Fruit fly (Drosophila melanogaster) whole organism, embryonic: ENCODE measurements around the gene Polr1D.

Experiments
- Asciz ChIP-seq: fragments of 200-800 bp; sonication (Bioruptor generic); optimal IDR thresholded peaks from 2 replicates; lab custom pipeline; 2017; ENCODE audit warnings: missing biosample characterization, mild to moderate bottlenecking, missing genetic modification characterization, missing genetic modification reagents
- BEAF-32 ChIP-seq: fragments of 200-800 bp; sonication (Bioruptor generic); optimal IDR thresholded peaks from 3 replicates; lab custom pipeline; 2017; ENCODE audit warnings: missing biosample characterization, missing genetic modification characterization, mild to moderate bottlenecking, moderate library complexity, missing genetic modification reagents
- Bgb ChIP-seq: fragments of 200-800 bp; sonication (Bioruptor generic); IDR thresholded peaks from 2 replicates; pipeline ENCODE4 v1.3.6; 2022; ENCODE audit warnings: missing biosample characterization, missing genetic modification characterization; ENCODE audit not compliant: partially characterized antibody
- Blimp-1 ChIP-seq: fragments of 200-800 bp; sonication (Bioruptor generic); optimal IDR thresholded peaks from 3 replicates; lab custom pipeline; 2018; ENCODE audit warnings: missing biosample characterization, missing genetic modification characterization, mild to moderate bottlenecking, moderate library complexity, missing genetic modification reagents
- CG13424 ChIP-seq: fragments of 200-800 bp; sonication (Bioruptor generic); optimal IDR thresholded peaks from 2 replicates; lab custom pipeline; 2019; ENCODE audit warnings: missing biosample characterization, mild to moderate bottlenecking, missing genetic modification characterization, moderate library complexity
- CG13894 ChIP-seq: fragments of 200-800 bp; sonication (Bioruptor generic); optimal IDR thresholded peaks from 3 replicates; lab custom pipeline; 2018; ENCODE audit warnings: missing biosample characterization, mild to moderate bottlenecking, missing genetic modification characterization, moderate library complexity
- CG14710 ChIP-seq: fragments of 200-800 bp; sonication (Bioruptor generic); optimal IDR thresholded peaks from 3 replicates; lab custom pipeline; 2019; ENCODE audit warnings: missing biosample characterization, mild to moderate bottlenecking, missing genetic modification characterization, moderate library complexity
- CG15073 ChIP-seq: fragments of 200-800 bp; sonication (Bioruptor generic); optimal IDR thresholded peaks from 2 replicates; lab custom pipeline; 2016; ENCODE audit warnings: missing biosample characterization, missing genetic modification characterization
- CG15514 ChIP-seq: fragments of 200-800 bp; sonication (Bioruptor generic); optimal IDR thresholded peaks from 3 replicates; lab custom pipeline; 2017; ENCODE audit warnings: missing biosample characterization, missing genetic modification characterization, mild to moderate bottlenecking, moderate library complexity, missing genetic modification reagents
- CG15601 ChIP-seq: fragments of 200-800 bp; sonication (Bioruptor generic); optimal IDR thresholded peaks from 3 replicates; lab custom pipeline; 2019; ENCODE audit warnings: missing biosample characterization, mild to moderate bottlenecking, missing genetic modification characterization, moderate library complexity
- CG17359 ChIP-seq: fragments of 200-800 bp; sonication (Bioruptor generic); optimal IDR thresholded peaks from 3 replicates; lab custom pipeline; 2018; ENCODE audit warnings: missing biosample characterization, mild to moderate bottlenecking, missing genetic modification characterization, moderate library complexity
- CG17385 ChIP-seq: fragments of 200-800 bp; sonication (Bioruptor generic); optimal IDR thresholded peaks from 3 replicates; lab custom pipeline; 2018; ENCODE audit warnings: missing biosample characterization, mild to moderate bottlenecking, missing genetic modification characterization
- CG18262 ChIP-seq: fragments of 200-800 bp; optimal IDR thresholded peaks from 3 replicates; lab custom pipeline; 2019; ENCODE audit warnings: missing biosample characterization, mild to moderate bottlenecking, missing genetic modification characterization, moderate library complexity
- CG18599 ChIP-seq: fragments of 200-800 bp; sonication (Bioruptor generic); optimal IDR thresholded peaks from 3 replicates; lab custom pipeline; 2017; ENCODE audit warnings: missing biosample characterization, missing genetic modification characterization, mild to moderate bottlenecking, moderate library complexity, missing genetic modification reagents
- CG2120 ChIP-seq: fragments of 200-800 bp; sonication (Bioruptor generic); optimal IDR thresholded peaks from 3 replicates; lab custom pipeline; 2016; ENCODE audit warnings: missing biosample characterization, missing genetic modification characterization
- CG2712 ChIP-seq: fragments of 200-800 bp; optimal IDR thresholded peaks from 3 replicates; lab custom pipeline; 2019; ENCODE audit warnings: missing biosample characterization, mild to moderate bottlenecking, missing genetic modification characterization, moderate library complexity
- CG31441 ChIP-seq: fragments of 200-800 bp; sonication (Bioruptor generic); IDR thresholded peaks from 2 replicates; pipeline ENCODE4 v1.3.6; 2022; ENCODE audit warnings: missing biosample characterization, missing genetic modification characterization
- CG34224 ChIP-seq: fragments of 200-800 bp; sonication (Bioruptor generic); IDR thresholded peaks from 3 replicates; pipeline ENCODE4 v1.3.6; 2022; ENCODE audit warnings: missing biosample characterization, missing genetic modification characterization; ENCODE audit not compliant: partially characterized antibody
- CG5953 ChIP-seq: fragments of 200-800 bp; sonication (Bioruptor generic); IDR thresholded peaks from 2 replicates; pipeline ENCODE4 v1.3.6; 2022; ENCODE audit warnings: missing biosample characterization, missing genetic modification characterization
- CG6854 ChIP-seq: fragments of 200-800 bp; sonication (Bioruptor generic); optimal IDR thresholded peaks from 3 replicates; lab custom pipeline; 2017; ENCODE audit warnings: missing biosample characterization, mild to moderate bottlenecking, missing genetic modification characterization
- CG7745 ChIP-seq: fragments of 200-800 bp; sonication (Bioruptor generic); optimal IDR thresholded peaks from 2 replicates; lab custom pipeline; 2018; ENCODE audit warnings: missing biosample characterization, mild to moderate bottlenecking, missing genetic modification characterization, moderate library complexity
- CG7839 ChIP-seq: fragments of 200-800 bp; sonication (Bioruptor generic); optimal IDR thresholded peaks from 3 replicates; lab custom pipeline; 2018; ENCODE audit warnings: missing biosample characterization, mild to moderate bottlenecking, missing genetic modification characterization, moderate library complexity
- Chrac-16 ChIP-seq: fragments of 200-800 bp; sonication (Bioruptor generic); optimal IDR thresholded peaks from 3 replicates; lab custom pipeline; 2016; ENCODE audit warnings: missing biosample characterization, missing genetic modification characterization
- CrebB ChIP-seq: fragments of 200-800 bp; sonication (Bioruptor generic); optimal IDR thresholded peaks from 3 replicates; lab custom pipeline; 2018; ENCODE audit warnings: missing biosample characterization, mild to moderate bottlenecking, missing genetic modification characterization
- Doc3 ChIP-seq: fragments of 200-800 bp; sonication (Bioruptor generic); IDR thresholded peaks from 3 replicates; pipeline ENCODE4 v1.3.6; 2022; ENCODE audit warnings: missing biosample characterization, missing genetic modification characterization; ENCODE audit not compliant: partially characterized antibody
- GATAe ChIP-seq: fragments of 200-800 bp; sonication (Bioruptor generic); conservative IDR thresholded peaks from 2 replicates; pipeline ENCODE4 v1.3.6; 2022; ENCODE audit warnings: missing biosample characterization, missing genetic modification characterization
- HmgD ChIP-seq: fragments of 200-800 bp; sonication (Bioruptor generic); optimal IDR thresholded peaks from 3 replicates; lab custom pipeline; 2016; ENCODE audit warnings: missing biosample characterization, missing genetic modification characterization
- HmgZ ChIP-seq: fragments of 200-800 bp; sonication (Bioruptor generic); optimal IDR thresholded peaks from 2 replicates; lab custom pipeline; 2018; ENCODE audit warnings: missing biosample characterization, mild to moderate bottlenecking, missing genetic modification characterization
- Lim3 ChIP-seq: fragments of 200-800 bp; sonication (Bioruptor generic); IDR thresholded peaks from 2 replicates; pipeline ENCODE4 v1.3.6; 2022; ENCODE audit warnings: missing biosample characterization, missing genetic modification characterization
- Oaz ChIP-seq: fragments of 200-800 bp; sonication (Bioruptor generic); IDR thresholded peaks from 2 replicates; pipeline ENCODE4 v1.3.6; 2022; ENCODE audit warnings: missing biosample characterization, missing genetic modification characterization
- Spps ChIP-seq: fragments of 200-800 bp; sonication (Bioruptor generic); optimal IDR thresholded peaks from 2 replicates; lab custom pipeline; 2018; ENCODE audit warnings: missing biosample characterization, mild to moderate bottlenecking, missing genetic modification characterization
- Sry-β ChIP-seq: fragments of 200-800 bp; sonication (Bioruptor generic); optimal IDR thresholded peaks from 2 replicates; lab custom pipeline; 2018; ENCODE audit warnings: missing biosample characterization, mild to moderate bottlenecking, missing genetic modification characterization, moderate library complexity
- Usf ChIP-seq: fragments of 200-800 bp; sonication (Bioruptor generic); optimal IDR thresholded peaks from 2 replicates; lab custom pipeline; 2017; ENCODE audit warnings: missing genotype, missing biosample characterization, missing genetic modification characterization
- caup ChIP-seq: fragments of 200-800 bp; sonication (Bioruptor generic); optimal IDR thresholded peaks from 3 replicates; lab custom pipeline; 2017; ENCODE audit warnings: missing biosample characterization, mild to moderate bottlenecking, missing genetic modification characterization, moderate library complexity; ENCODE audit not compliant: severe bottlenecking
- dmrt99B ChIP-seq: fragments of 200-800 bp; sonication (Bioruptor generic); optimal IDR thresholded peaks from 2 replicates; lab custom pipeline; 2018; ENCODE audit warnings: missing biosample characterization, mild to moderate bottlenecking, missing genetic modification characterization, moderate library complexity
- emc ChIP-seq: fragments of 200-800 bp; sonication (Bioruptor generic); optimal IDR thresholded peaks from 2 replicates; lab custom pipeline; 2016; ENCODE audit warnings: missing biosample characterization, missing genetic modification characterization
- fd3F ChIP-seq: fragments of 200-800 bp; sonication (Bioruptor generic); optimal IDR thresholded peaks from 2 replicates; lab custom pipeline; 2018; ENCODE audit warnings: missing biosample characterization, mild to moderate bottlenecking, missing genetic modification characterization, moderate library complexity
- grn ChIP-seq: fragments of 200-800 bp; sonication (Bioruptor generic); optimal IDR thresholded peaks from 3 replicates; lab custom pipeline; 2017; ENCODE audit warnings: missing biosample characterization, missing genetic modification characterization
- jing ChIP-seq: fragments of 200-800 bp; sonication (Bioruptor generic); optimal IDR thresholded peaks from 2 replicates; lab custom pipeline; 2018; ENCODE audit warnings: missing biosample characterization, mild to moderate bottlenecking, missing genetic modification characterization
- lab ChIP-seq: fragments of 200-800 bp; sonication (Bioruptor generic); optimal IDR thresholded peaks from 3 replicates; lab custom pipeline; 2017; ENCODE audit warnings: missing biosample characterization, missing genetic modification characterization, mild to moderate bottlenecking, moderate library complexity, missing genetic modification reagents
- p53 ChIP-seq: fragments of 200-800 bp; sonication (Bioruptor generic); optimal IDR thresholded peaks from 2 replicates; lab custom pipeline; 2016; ENCODE audit warnings: missing biosample characterization, missing genetic modification characterization
- pho ChIP-seq: fragments of 200-800 bp; sonication (Bioruptor generic); optimal IDR thresholded peaks from 2 replicates; lab custom pipeline; 2016; ENCODE audit warnings: missing biosample characterization, missing genetic modification characterization
- phol ChIP-seq: fragments of 200-800 bp; sonication (Bioruptor generic); optimal IDR thresholded peaks from 3 replicates; lab custom pipeline; 2018; ENCODE audit warnings: missing biosample characterization, mild to moderate bottlenecking, missing genetic modification characterization, moderate library complexity
- sd ChIP-seq: fragments of 200-800 bp; sonication (Bioruptor generic); optimal IDR thresholded peaks from 3 replicates; lab custom pipeline; 2018; ENCODE audit warnings: missing biosample characterization, mild to moderate bottlenecking, missing genetic modification characterization, moderate library complexity
- sr ChIP-seq: fragments of 200-800 bp; sonication (Bioruptor generic); IDR thresholded peaks from 3 replicates; pipeline ENCODE4 v1.3.6; 2022; ENCODE audit warnings: missing biosample characterization, missing genetic modification characterization
- toy ChIP-seq: fragments of 200-800 bp; sonication (Bioruptor generic); IDR thresholded peaks from 2 replicates; pipeline ENCODE4 v1.3.6; 2022; ENCODE audit warnings: missing biosample characterization, missing genetic modification characterization
- vnd ChIP-seq: fragments of 200-800 bp; sonication (Bioruptor generic); IDR thresholded peaks from 3 replicates; pipeline ENCODE4 v1.3.6; 2022; ENCODE audit warnings: missing biosample characterization, missing genetic modification characterization; ENCODE audit not compliant: partially characterized antibody
- z ChIP-seq: fragments of 200-800 bp; sonication (Bioruptor generic); IDR thresholded peaks from 3 replicates; pipeline ENCODE4 v1.3.6; 2022; ENCODE audit warnings: missing biosample characterization, missing genetic modification characterization
- zen ChIP-seq: fragments of 200-800 bp; sonication (Bioruptor generic); optimal IDR thresholded peaks from 3 replicates; lab custom pipeline; 2018; ENCODE audit warnings: missing biosample characterization, mild to moderate bottlenecking, missing genetic modification characterization, moderate library complexity
- zen2 ChIP-seq: fragments of 200-800 bp; sonication (Bioruptor generic); IDR thresholded peaks from 3 replicates; pipeline ENCODE4 v1.3.6; 2022; ENCODE audit warnings: missing biosample characterization, missing genetic modification characterization; ENCODE audit not compliant: partially characterized antibody

Gene Polr1D

dm6 chr2L:19163975-19164371 is 28.9 kb upstream of the Polr1D start (continued):
- TF ChIP-seq p53 (GFP tag; lab: Kevin White, UChicago) (no peak), CG5953 (GFP tag; lab: Robert Waterston, UW) (no peak), Asciz (no peak), Blimp-1 (GFP tag; lab: Kevin White, UChicago) (peak; percentile 25), HmgD (no peak), Sry-β (no peak), zen (tag; lab: Kevin White, UChicago) (no peak), Usf (no peak), Oaz (GFP tag; lab: Robert Waterston, UW) (no peak), jing (GFP tag; lab: Kevin White, UChicago) (no peak), CG31441 (0 out of 2 replicates have a peak, but pooled peaks have one; percentile 19), CG15073 (GFP tag; lab: Kevin White, UChicago) (no peak), CG13424 (tag; lab: Kevin White, UChicago) (no peak), CG17385 (GFP tag; lab: Kevin White, UChicago) (no peak), CrebB (tag; lab: Kevin White, UChicago) (no peak), GATAe (peak; percentile 84), Lim3 (GFP tag; lab: Robert Waterston, UW) (no peak), vnd (GFP tag; lab: Robert Waterston, UW) (no peak), HmgZ (tag; lab: Kevin White, UChicago) (no peak), CG17359 (tag; lab: Kevin White, UChicago) (no peak), CG18262 (tag; lab: Kevin White, UChicago) (no peak), z (GFP tag; lab: Robert Waterston, UW) (no peak), grn (GFP tag; lab: Kevin White, UChicago) (peak; percentile 90), dmrt99B (tag; lab: Kevin White, UChicago) (peak; percentile 19), CG18599 (GFP tag; lab: Kevin White, UChicago) (peak; percentile 50), CG7745 (no peak), Bgb (GFP tag; lab: Robert Waterston, UW) (no peak), CG2120 (GFP tag; lab: Kevin White, UChicago) (no peak), CG15514 (GFP tag; lab: Kevin White, UChicago) (no peak), Spps (tag; lab: Kevin White, UChicago) (peak; percentile 29), toy (GFP tag; lab: Robert Waterston, UW) (no peak), pho (GFP tag; lab: Kevin White, UChicago) (no peak), BEAF-32 (GFP tag; lab: Kevin White, UChicago) (no peak), CG7839 (tag; lab: Kevin White, UChicago) (peak; percentile 39), zen2 (no peak), Doc3 (GFP tag; lab: Robert Waterston, UW) (no peak), sr (no peak), CG6854 (no peak), CG13894 (tag; lab: Kevin White, UChicago) (no peak), CG15601 (no peak), emc (GFP tag; lab: Kevin White, UChicago) (no peak), caup (GFP tag; lab: Kevin White, UChicago) (peak; percentile 26), phol (tag; lab: Kevin White, UChicago) (no peak), fd3F (GFP tag; lab: Kevin White, UChicago) (no peak), lab (peak; percentile 46), Chrac-16 (no peak), CG14710 (tag; lab: Kevin White, UChicago) (no peak), sd (tag; lab: Kevin White, UChicago) (no peak), CG2712 (tag; lab: Kevin White, UChicago) (peak; percentile 4), CG34224 (no peak)
